Fruit fly (Drosophila melanogaster) whole organism, embryonic: ENCODE results near the gene Zw.

ENCODE experiments used
- ATbp ChIP-seq: fragments of 200-800 bp; sonication (Bioruptor generic); optimal IDR thresholded peaks from 2 replicates; lab custom pipeline; 2017; ENCODE audit warnings: missing biosample characterization, mild to moderate bottlenecking, missing genetic modification characterization, missing genetic modification reagents
- Abd-B ChIP-seq: fragments of 200-800 bp; sonication (Bioruptor generic); optimal IDR thresholded peaks from 2 replicates; lab custom pipeline; 2018; ENCODE audit warnings: missing biosample characterization, mild to moderate bottlenecking, missing genetic modification characterization, moderate library complexity
- BEAF-32 ChIP-seq: fragments of 200-800 bp; sonication (Bioruptor generic); optimal IDR thresholded peaks from 3 replicates; lab custom pipeline; 2017; ENCODE audit warnings: missing biosample characterization, missing genetic modification characterization, mild to moderate bottlenecking, moderate library complexity, missing genetic modification reagents
- CG10209 ChIP-seq: fragments of 200-800 bp; sonication (Bioruptor generic); optimal IDR thresholded peaks from 3 replicates; lab custom pipeline; 2017; ENCODE audit warnings: missing biosample characterization, mild to moderate bottlenecking, missing genetic modification characterization, missing genetic modification reagents
- CG10543 ChIP-seq: fragments of 200-800 bp; sonication (Bioruptor generic); optimal IDR thresholded peaks from 3 replicates; lab custom pipeline; 2017; ENCODE audit warnings: missing biosample characterization, mild to moderate bottlenecking, missing genetic modification characterization, moderate library complexity
- CG13424 ChIP-seq: fragments of 200-800 bp; sonication (Bioruptor generic); optimal IDR thresholded peaks from 2 replicates; lab custom pipeline; 2019; ENCODE audit warnings: missing biosample characterization, mild to moderate bottlenecking, missing genetic modification characterization, moderate library complexity
- CG14965 ChIP-seq: fragments of 200-800 bp; sonication (Bioruptor generic); optimal IDR thresholded peaks from 2 replicates; lab custom pipeline; 2016; ENCODE audit warnings: missing biosample characterization, missing genetic modification characterization, borderline replicate concordance
- CG15696 ChIP-seq: fragments of 200-800 bp; sonication (Bioruptor generic); optimal IDR thresholded peaks from 2 replicates; lab custom pipeline; 2019; ENCODE audit warnings: missing biosample characterization, mild to moderate bottlenecking, missing genetic modification characterization, moderate library complexity
- CG1603 ChIP-seq: fragments of 200-800 bp; sonication (Bioruptor generic); optimal IDR thresholded peaks from 2 replicates; lab custom pipeline; 2019; ENCODE audit warnings: missing biosample characterization, mild to moderate bottlenecking, missing genetic modification characterization, moderate library complexity
- CG17361 ChIP-seq: fragments of 200-800 bp; sonication (Bioruptor generic); IDR thresholded peaks from 3 replicates; pipeline ENCODE4 v1.3.6; 2022; ENCODE audit warnings: missing biosample characterization, missing genetic modification characterization
- CG2120 ChIP-seq: fragments of 200-800 bp; sonication (Bioruptor generic); optimal IDR thresholded peaks from 3 replicates; lab custom pipeline; 2016; ENCODE audit warnings: missing biosample characterization, missing genetic modification characterization
- CG32767 ChIP-seq: fragments of 200-800 bp; sonication (Bioruptor generic); IDR thresholded peaks from 2 replicates; pipeline ENCODE4 v1.3.6; 2022; ENCODE audit warnings: missing biosample characterization, missing genetic modification characterization
- CG3407 ChIP-seq: fragments of 200-800 bp; sonication (Bioruptor generic); optimal IDR thresholded peaks from 2 replicates; lab custom pipeline; 2018; ENCODE audit warnings: missing biosample characterization, mild to moderate bottlenecking, missing genetic modification characterization
- CG3847 ChIP-seq: fragments of 200-800 bp; sonication (Bioruptor generic); IDR thresholded peaks from 2 replicates; pipeline ENCODE4 v1.3.6; 2022; ENCODE audit warnings: missing biosample characterization, missing genetic modification characterization
- CG4328 ChIP-seq: fragments of 200-800 bp; sonication (Bioruptor generic); optimal IDR thresholded peaks from 3 replicates; lab custom pipeline; 2017; ENCODE audit warnings: missing biosample characterization, missing genetic modification reagents, missing genetic modification characterization
- CG5180 ChIP-seq: fragments of 200-800 bp; sonication (Bioruptor generic); optimal IDR thresholded peaks from 3 replicates; lab custom pipeline; 2017; ENCODE audit warnings: missing biosample characterization, missing genetic modification characterization, mild to moderate bottlenecking, moderate library complexity, missing genetic modification reagents
- CG6254 ChIP-seq: fragments of 200-800 bp; sonication (Bioruptor generic); optimal IDR thresholded peaks from 3 replicates; lab custom pipeline; 2017; ENCODE audit warnings: mild to moderate bottlenecking, missing biosample characterization, missing genetic modification reagents, missing genetic modification characterization
- CG6791 ChIP-seq: fragments of 200-800 bp; sonication (Bioruptor generic); IDR thresholded peaks from 3 replicates; pipeline ENCODE4 v1.3.6; 2022; ENCODE audit warnings: missing biosample characterization, missing genetic modification characterization; ENCODE audit not compliant: partially characterized antibody
- CG7271 ChIP-seq: fragments of 200-800 bp; sonication (Bioruptor generic); optimal IDR thresholded peaks from 2 replicates; lab custom pipeline; 2018; ENCODE audit warnings: missing biosample characterization, mild to moderate bottlenecking, missing genetic modification characterization, moderate library complexity
- CG7963 ChIP-seq: fragments of 200-800 bp; sonication (Bioruptor generic); IDR thresholded peaks from 3 replicates; pipeline ENCODE4 v1.3.6; 2022; ENCODE audit warnings: missing biosample characterization, missing genetic modification characterization; ENCODE audit not compliant: partially characterized antibody
- CG8765 ChIP-seq: fragments of 200-800 bp; sonication (Bioruptor generic); IDR thresholded peaks from 2 replicates; pipeline ENCODE4 v1.3.6; 2022; ENCODE audit warnings: missing biosample characterization, missing genetic modification characterization
- CG8924 ChIP-seq: fragments of 200-800 bp; optimal IDR thresholded peaks from 3 replicates; lab custom pipeline; 2019; ENCODE audit warnings: missing biosample characterization, mild to moderate bottlenecking, missing genetic modification characterization, moderate library complexity
- D19A ChIP-seq: fragments of 200-800 bp; optimal IDR thresholded peaks from 3 replicates; lab custom pipeline; 2019; ENCODE audit warnings: missing biosample characterization, mild to moderate bottlenecking, missing genetic modification characterization, moderate library complexity
- Doc3 ChIP-seq: fragments of 200-800 bp; sonication (Bioruptor generic); IDR thresholded peaks from 3 replicates; pipeline ENCODE4 v1.3.6; 2022; ENCODE audit warnings: missing biosample characterization, missing genetic modification characterization; ENCODE audit not compliant: partially characterized antibody
- ERR ChIP-seq: fragments of 200-800 bp; sonication (Bioruptor generic); optimal IDR thresholded peaks from 2 replicates; lab custom pipeline; 2016; ENCODE audit warnings: missing biosample characterization, missing genetic modification characterization
- Fer2 ChIP-seq: fragments of 200-800 bp; sonication (Bioruptor generic); optimal IDR thresholded peaks from 2 replicates; lab custom pipeline; 2018; ENCODE audit warnings: missing biosample characterization, mild to moderate bottlenecking, missing genetic modification characterization, moderate library complexity
- HLH3B ChIP-seq: fragments of 200-800 bp; sonication (Bioruptor generic); IDR thresholded peaks from 2 replicates; pipeline ENCODE4 v1.3.6; 2022; ENCODE audit warnings: missing biosample characterization, missing genetic modification characterization
- Myb ChIP-seq: fragments of 200-800 bp; sonication (Bioruptor generic); optimal IDR thresholded peaks from 2 replicates; lab custom pipeline; 2016; ENCODE audit warnings: missing biosample characterization, missing genetic modification characterization
- Nf-YA ChIP-seq: fragments of 200-800 bp; sonication (Bioruptor generic); IDR thresholded peaks from 2 replicates; pipeline ENCODE4 v1.3.6; 2022; ENCODE audit warnings: missing biosample characterization, missing genetic modification characterization
- Oaz ChIP-seq: fragments of 200-800 bp; sonication (Bioruptor generic); IDR thresholded peaks from 2 replicates; pipeline ENCODE4 v1.3.6; 2022; ENCODE audit warnings: missing biosample characterization, missing genetic modification characterization
- Oli ChIP-seq: fragments of 200-800 bp; sonication (Bioruptor generic); optimal IDR thresholded peaks from 2 replicates; lab custom pipeline; 2018; ENCODE audit warnings: missing biosample characterization, mild to moderate bottlenecking, missing genetic modification characterization, moderate library complexity
- Taf1 ChIP-seq: fragments of 200-800 bp; sonication (Bioruptor generic); IDR thresholded peaks from 2 replicates; pipeline ENCODE4 v1.3.6; 2022; ENCODE audit warnings: missing biosample characterization, missing genetic modification characterization
- Tbp ChIP-seq: fragments of >200 bp; optimal IDR thresholded peaks from 2 replicates; lab custom pipeline; 2018; ENCODE audit warnings: missing biosample characterization, missing genetic modification characterization
- abd-A ChIP-seq: fragments of 200-800 bp; sonication (Bioruptor generic); optimal IDR thresholded peaks from 3 replicates; lab custom pipeline; 2019; ENCODE audit warnings: missing biosample characterization, mild to moderate bottlenecking, missing genetic modification characterization, moderate library complexity
- btn ChIP-seq: fragments of 200-800 bp; sonication (Bioruptor generic); optimal IDR thresholded peaks from 2 replicates; lab custom pipeline; 2016; ENCODE audit warnings: missing biosample characterization, missing genetic modification characterization
- exex ChIP-seq: fragments of 200-800 bp; sonication (Bioruptor generic); optimal IDR thresholded peaks from 4 replicates; lab custom pipeline; 2018; ENCODE audit warnings: missing biosample characterization, mild to moderate bottlenecking, missing genetic modification characterization, moderate library complexity
- fd102C ChIP-seq: fragments of 200-800 bp; sonication (Bioruptor generic); optimal IDR thresholded peaks from 2 replicates; lab custom pipeline; 2018; ENCODE audit warnings: missing biosample characterization, mild to moderate bottlenecking, missing genetic modification characterization, moderate library complexity
- gsb-n ChIP-seq: fragments of 200-800 bp; sonication (Bioruptor generic); optimal IDR thresholded peaks from 3 replicates; lab custom pipeline; 2018; ENCODE audit warnings: missing biosample characterization, mild to moderate bottlenecking, missing genetic modification characterization
- insv ChIP-seq, 2 experiments: fragments of 200-800 bp; sonication (Bioruptor generic); optimal IDR thresholded peaks; 3 replicates each; lab custom pipeline; 2016 to 2018; ENCODE audit warnings: missing biosample characterization in 2 of 2, missing genetic modification characterization in 2 of 2
- kah ChIP-seq: fragments of 200-800 bp; sonication (Bioruptor generic); optimal IDR thresholded peaks from 2 replicates; lab custom pipeline; 2018; ENCODE audit warnings: missing biosample characterization, mild to moderate bottlenecking, missing genetic modification characterization
- lbe ChIP-seq: fragments of 200-800 bp; sonication (Bioruptor generic); optimal IDR thresholded peaks from 2 replicates; lab custom pipeline; 2016; ENCODE audit warnings: missing biosample characterization, mild to moderate bottlenecking, missing genetic modification characterization
- luna ChIP-seq: fragments of 200-800 bp; sonication (Bioruptor generic); optimal IDR thresholded peaks from 2 replicates; lab custom pipeline; 2016; ENCODE audit warnings: missing biosample characterization, missing genetic modification characterization
- onecut ChIP-seq: fragments of 200-800 bp; sonication (Bioruptor generic); IDR thresholded peaks from 2 replicates; pipeline ENCODE4 v1.3.6; 2022; ENCODE audit warnings: missing biosample characterization, missing genetic modification characterization
- pros ChIP-seq: fragments of 200-800 bp; sonication (Bioruptor generic); optimal IDR thresholded peaks from 3 replicates; lab custom pipeline; 2019; ENCODE audit warnings: missing biosample characterization, mild to moderate bottlenecking, missing genetic modification characterization, moderate library complexity
- ro ChIP-seq: fragments of 200-800 bp; sonication (Bioruptor generic); IDR thresholded peaks from 2 replicates; pipeline ENCODE4 v1.3.6; 2022; ENCODE audit warnings: missing biosample characterization, missing genetic modification characterization
- tap ChIP-seq: fragments of 200-800 bp; optimal IDR thresholded peaks from 3 replicates; lab custom pipeline; 2019; ENCODE audit warnings: missing biosample characterization, mild to moderate bottlenecking, missing genetic modification characterization, moderate library complexity
- tx ChIP-seq: fragments of 200-800 bp; sonication (Bioruptor generic); optimal IDR thresholded peaks from 2 replicates; lab custom pipeline; 2016; ENCODE audit warnings: missing biosample characterization, missing genetic modification characterization
- vvl ChIP-seq: fragments of 200-800 bp; sonication (Bioruptor generic); IDR thresholded peaks from 2 replicates; pipeline ENCODE4 v1.3.6; 2022; ENCODE audit warnings: missing biosample characterization, missing genetic modification characterization
- wdn ChIP-seq: fragments of 200-800 bp; sonication (Bioruptor generic); IDR thresholded peaks from 2 replicates; pipeline ENCODE4 v1.3.6; 2022; ENCODE audit warnings: missing biosample characterization, missing genetic modification characterization

Gene Zw

dm6 chrX:19642819-19643504, 24.1 kb upstream of the Zw start, which contains the start of the genes CG12237 and Sec61gamma (continued):
- TF ChIP-seq onecut (GFP tag; lab: Robert Waterston, UW) (no peak; the same call in 1 of the 2 replicates), Fer2 (no peak), lbe (GFP tag; lab: Kevin White, UChicago) (no peak), insv (GFP tag; optimal IDR thresholded peaks at IDR 0.05; lab: Kevin White, UChicago) (peak in 1 of 2 experiments; percentile 89), HLH3B (GFP tag; lab: Robert Waterston, UW) (no peak), Oaz (no peak), D19A (tag; lab: Kevin White, UChicago) (no peak), Taf1 (GFP tag; lab: Robert Waterston, UW) (no peak), CG6791 (0 out of 3 replicates have a peak, but pooled peaks have one; percentile 22), Myb (GFP tag; lab: Kevin White, UChicago) (peak; percentile 22), CG8924 (tag; lab: Kevin White, UChicago) (no peak), Nf-YA (GFP tag; lab: Robert Waterston, UW) (no peak), Abd-B (GFP tag; lab: Kevin White, UChicago) (no peak), CG10209 (GFP tag; lab: Kevin White, UChicago) (no peak), pros (GFP tag; lab: Kevin White, UChicago) (no peak), BEAF-32 (GFP tag; lab: Kevin White, UChicago) (peak; percentile 44), ERR (GFP tag; lab: Kevin White, UChicago) (peak; percentile 25), wdn (no peak), CG17361 (GFP tag; lab: Robert Waterston, UW) (peak; percentile 48; the same call in 2 of the 3 replicates), CG8765 (GFP tag; lab: Robert Waterston, UW) (no peak), CG4328 (GFP tag; lab: Kevin White, UChicago) (no peak), CG13424 (tag; lab: Kevin White, UChicago) (no peak), CG7271 (no peak), tx (GFP tag; lab: Kevin White, UChicago) (no peak), CG15696 (tag; lab: Kevin White, UChicago) (no peak), btn (no peak), CG5180 (GFP tag; lab: Kevin White, UChicago) (no peak), CG1603 (tag; lab: Kevin White, UChicago) (peak; percentile 59), CG10543 (GFP tag; lab: Kevin White, UChicago) (no peak), CG3847 (GFP tag; lab: Robert Waterston, UW) (peak; percentile 22; the same call in 1 of the 2 replicates), CG2120 (GFP tag; lab: Kevin White, UChicago) (no peak), fd102C (GFP tag; lab: Kevin White, UChicago) (no peak), CG6254 (no peak), Tbp (GFP tag; lab: Kevin White, UChicago) (no peak), Doc3 (GFP tag; lab: Robert Waterston, UW) (no peak), vvl (peak; percentile 57; the same call in 1 of the 2 replicates), abd-A (no peak), CG32767 (GFP tag; lab: Robert Waterston, UW) (no peak), tap (no peak), gsb-n (tag; lab: Kevin White, UChicago) (no peak), kah (no peak), CG7963 (GFP tag; lab: Robert Waterston, UW) (no peak), CG14965 (no peak), ro (no peak), exex (tag; lab: Kevin White, UChicago) (no peak), ATbp (GFP tag; lab: Kevin White, UChicago) (no peak), CG3407 (no peak), luna (GFP tag; lab: Kevin White, UChicago) (no peak), Oli (tag; lab: Kevin White, UChicago) (no peak)
